Fruit fly (Drosophila melanogaster): ENCODE measurements around the gene Inx2.

DNA sequence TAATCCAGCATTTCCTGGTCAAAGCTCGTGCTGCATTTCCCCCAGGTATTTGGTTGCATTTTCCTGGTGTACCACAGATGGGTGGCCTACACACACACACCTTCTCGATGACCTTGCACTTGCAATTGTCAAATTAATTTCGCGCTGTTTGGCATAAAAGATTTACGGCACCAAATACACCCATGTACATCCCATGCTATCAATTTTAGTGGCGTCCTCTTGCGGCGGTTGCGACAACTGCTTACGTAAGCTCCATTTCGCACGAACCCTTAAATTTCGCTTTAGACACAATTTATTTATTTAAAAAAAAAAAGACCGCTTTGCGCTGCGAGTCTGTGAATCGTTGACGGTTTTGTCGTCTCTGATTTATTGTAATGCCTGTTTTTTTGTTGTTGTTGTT is 7.0 kb downstream of the Inx2 start:
- no peak for TF ChIP-seq pan (optimal IDR thresholded peaks at IDR 0.05)
- TF ChIP-seq usp (GFP tag; optimal IDR thresholded peaks at IDR 0.05), result no peak
- no peak for TF ChIP-seq Dll (optimal IDR thresholded peaks at IDR 0.05)
